Worm (Caenorhabditis elegans): ENCODE results near the gene hsp-75.
A peak's percentile ranks its signal among the peaks of the same experiment; 100 is the strongest.

The hsp-75 gene

DNA sequence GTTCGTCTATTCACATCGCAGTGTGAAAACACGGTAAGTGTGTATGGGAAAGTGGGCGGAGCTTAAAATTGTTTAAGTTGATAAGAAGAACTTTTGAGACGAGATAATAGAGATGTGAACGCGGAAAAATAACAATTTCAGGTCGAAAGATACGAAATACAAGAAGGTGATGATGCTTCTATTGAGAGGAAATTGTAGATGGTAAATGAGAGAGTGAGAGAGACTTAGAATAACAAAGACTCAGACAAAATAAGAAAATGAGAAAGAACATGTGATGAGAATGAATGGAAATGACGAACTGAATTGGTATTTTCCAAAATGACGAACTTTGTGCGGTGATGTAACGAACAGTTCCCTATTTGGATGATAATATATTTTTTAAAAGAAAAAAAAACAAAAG lies 44.6 kb upstream of the hsp-75 start (continued):
- TF ChIP-seq F10E7.11 (tag; optimal IDR thresholded peaks at IDR 0.05) (no peak), lin-54 (GFP tag; optimal IDR thresholded peaks at IDR 0.05) (no peak), F55B11.4 (tag; optimal IDR thresholded peaks at IDR 0.05; ENCODE audit: borderline replicate concordance, insufficient read depth) (no peak), D2030.7 (GFP tag; IDR thresholded peaks at IDR 0.05) (no peak), ceh-40 (GFP tag; IDR thresholded peaks at IDR 0.05) (no peak), ama-1 (optimal IDR thresholded peaks at IDR 0.05) (peak; percentile 36), ama-1 (GFP tag; optimal IDR thresholded peaks at IDR 0.05) (no peak), Y67H2A.10 (GFP tag; conservative IDR thresholded peaks at IDR 0.05) (no peak), lin-40 (tag; optimal IDR thresholded peaks at IDR 0.05) (no peak), madf-3 (GFP tag; IDR thresholded peaks at IDR 0.05) (no peak)

DNA sequence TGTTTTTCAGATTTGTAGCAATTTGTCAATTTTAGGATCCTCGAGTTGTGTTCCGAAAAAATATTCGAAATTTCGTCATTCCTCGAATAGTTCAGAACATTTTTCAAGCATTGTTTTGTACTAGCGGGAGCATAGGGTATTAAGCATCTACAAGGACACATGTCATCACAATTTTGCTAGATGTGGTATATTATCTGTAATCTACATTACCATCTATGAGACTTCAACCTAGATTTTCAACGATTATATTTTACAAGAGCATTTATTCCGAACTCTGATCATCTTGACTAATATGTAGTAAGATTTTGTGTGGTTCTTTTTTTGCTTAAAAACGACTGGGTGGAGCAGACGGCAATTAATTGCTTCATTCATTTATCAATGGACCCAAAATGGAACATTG lies 36.5 kb upstream of the hsp-75 start:
- TF ChIP-seq mes-4 (tag; optimal IDR thresholded peaks at IDR 0.05), result no peak

DNA sequence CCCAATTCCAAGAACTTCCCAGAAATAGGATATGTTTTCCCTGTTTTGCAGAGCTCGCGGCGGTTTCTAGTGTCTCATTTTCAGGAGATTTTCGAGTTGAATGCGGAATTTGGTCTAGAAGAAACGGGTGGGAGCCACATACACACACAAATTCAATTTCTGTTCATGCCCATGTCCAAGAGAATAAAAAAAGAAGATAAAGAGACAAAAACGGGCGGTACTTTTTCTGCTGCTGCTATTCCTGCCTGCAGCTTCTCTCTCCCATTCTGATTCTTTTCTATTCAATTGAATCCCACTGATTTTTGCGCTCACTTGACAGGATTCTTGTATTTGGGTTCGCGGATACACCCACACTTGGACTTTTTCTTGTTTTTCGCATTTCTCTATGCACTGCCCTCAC lies 36.1 kb upstream of the hsp-75 start:
- no peak for TF ChIP-seq zfh-2 (GFP tag; conservative IDR thresholded peaks at IDR 0.05)

DNA sequence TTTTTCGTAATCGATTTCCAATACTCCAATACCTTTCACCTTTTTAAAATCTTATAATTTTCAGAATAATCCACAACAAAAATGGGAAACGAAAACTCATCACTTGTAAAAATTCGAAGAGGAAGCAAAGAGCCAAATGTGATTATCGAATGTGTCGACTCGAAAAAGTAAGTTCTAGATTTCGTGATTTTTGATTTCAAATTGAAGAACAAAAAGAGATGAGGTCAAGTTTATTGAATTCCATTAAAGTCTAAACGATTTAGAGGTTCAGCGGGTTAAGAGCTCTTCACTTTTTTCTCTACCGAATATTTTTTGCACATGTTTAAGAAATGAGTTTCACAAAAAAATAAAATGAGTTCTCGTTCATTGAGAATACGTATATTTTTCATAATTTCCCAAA lies 32.4 kb upstream of the hsp-75 start, which contains the start of gene B0361.4:
Gene B0361.4, plus strand, starts transcription at position 61 of the 400 bp plus-strand sequence.
- TF ChIP-seq cebp-2 (GFP tag; IDR thresholded peaks at IDR 0.05), result no peak
- no peak for TF ChIP-seq hmg-1.2 (GFP tag; IDR thresholded peaks at IDR 0.05)
- TF ChIP-seq rcor-1 (GFP tag; IDR thresholded peaks at IDR 0.05), result no peak
- TF ChIP-seq lag-1 (GFP tag; IDR thresholded peaks at IDR 0.05), result no peak
- no peak for TF ChIP-seq ama-1 (optimal IDR thresholded peaks at IDR 0.05)
- no peak for TF ChIP-seq ama-1 (GFP tag; optimal IDR thresholded peaks at IDR 0.05)
- TF ChIP-seq unc-130 (GFP tag; optimal IDR thresholded peaks at IDR 0.05), result no peak
- TF ChIP-seq T26A5.8 (tag; optimal IDR thresholded peaks at IDR 0.05), result no peak
- TF ChIP-seq ceh-91 (GFP tag; IDR thresholded peaks at IDR 0.05), result no peak
- no peak for TF ChIP-seq pbrm-1 (GFP tag; IDR thresholded peaks at IDR 0.05)
- TF ChIP-seq ztf-22 (GFP tag; optimal IDR thresholded peaks at IDR 0.05), result no peak
- no peak for TF ChIP-seq lir-1 (GFP tag; conservative IDR thresholded peaks at IDR 0.05)
- TF ChIP-seq aptf-3 (GFP tag; IDR thresholded peaks at IDR 0.05), result no peak
- no peak for TF ChIP-seq fkh-3 (tag; optimal IDR thresholded peaks at IDR 0.05)
- TF ChIP-seq ceh-79 (tag; optimal IDR thresholded peaks at IDR 0.05), result no peak
- TF ChIP-seq ztf-28 (GFP tag; IDR thresholded peaks at IDR 0.05), result no peak
- TF ChIP-seq K11D2.4 (GFP tag; IDR thresholded peaks at IDR 0.05), result no peak
- TF ChIP-seq die-1 (tag; optimal IDR thresholded peaks at IDR 0.05), result no peak
- no peak for TF ChIP-seq tbp1 (GFP tag; optimal IDR thresholded peaks at IDR 0.05)
- TF ChIP-seq lin-26 (GFP tag; IDR thresholded peaks at IDR 0.05), result no peak

DNA sequence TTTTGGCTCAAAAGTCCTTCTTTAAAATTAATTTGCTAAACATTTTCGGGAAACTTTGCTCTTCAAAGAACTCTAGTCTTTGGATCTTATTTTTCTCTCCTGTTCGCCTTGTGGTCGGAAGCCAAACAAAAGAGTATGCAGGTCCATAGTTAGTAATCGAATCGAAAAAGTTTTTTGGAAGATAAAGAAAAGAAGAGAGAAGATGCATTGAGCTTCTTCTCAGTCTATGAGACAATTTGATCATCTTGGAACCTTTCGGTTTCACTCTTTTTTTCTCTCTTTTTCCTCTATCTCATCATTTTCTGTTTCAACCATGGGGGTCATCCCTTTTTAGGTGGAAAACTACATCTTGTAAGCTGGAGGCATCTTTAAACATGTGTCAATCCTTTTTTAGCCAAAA lies 27.2 kb upstream of the hsp-75 start:
- no peak for TF ChIP-seq madf-6 (GFP tag; IDR thresholded peaks at IDR 0.05)
- TF ChIP-seq lag-1 (GFP tag; IDR thresholded peaks at IDR 0.05), result no peak
- TF ChIP-seq nhr-90 (tag; optimal IDR thresholded peaks at IDR 0.05), result no peak
- no peak for TF ChIP-seq snpc-1.3 (tag; optimal IDR thresholded peaks at IDR 0.05; ENCODE audit: insufficient read depth)
- TF ChIP-seq Y56A3A.18 (GFP tag; IDR thresholded peaks at IDR 0.05), result no peak
- no peak for TF ChIP-seq nfya-2 (GFP tag; IDR thresholded peaks at IDR 0.05)
